Worm (Caenorhabditis elegans): ENCODE results near the gene C23G10.5.

DNA sequence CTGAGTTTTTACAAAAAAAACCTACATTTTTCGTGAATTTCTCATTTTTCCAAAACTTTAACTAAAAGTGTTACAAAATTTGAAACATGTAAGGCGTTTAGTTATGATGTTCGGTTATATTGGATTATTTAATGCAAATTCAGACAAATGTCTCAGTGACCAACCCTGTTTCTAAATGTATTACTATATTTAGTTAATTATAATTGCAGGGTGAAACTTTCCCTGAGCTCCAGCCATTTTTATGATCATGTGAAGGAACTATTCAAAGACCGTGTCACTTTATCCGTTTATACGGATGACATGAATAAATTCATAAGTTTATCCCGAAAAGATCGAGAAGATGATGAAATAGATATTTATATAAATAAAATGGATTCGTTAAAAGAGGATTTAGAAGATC is at the start of gene C23G10.5:
- TF ChIP-seq unc-39 (tag; optimal IDR thresholded peaks at IDR 0.05) = no peak
- TF ChIP-seq dmd-8 (GFP tag; IDR thresholded peaks at IDR 0.05) = no peak
- no peak for TF ChIP-seq ztf-11 (tag; optimal IDR thresholded peaks at IDR 0.05)

Measured in whole organism, L4 larva.